Fruit fly (Drosophila melanogaster) whole organism, embryonic: ENCODE results near the gene CG43402.

ENCODE experiments used
- Atf6 ChIP-seq: fragments of 200-800 bp; sonication (Bioruptor generic); IDR thresholded peaks from 2 replicates; pipeline ENCODE4 v1.3.6; 2022; ENCODE audit warnings: missing biosample characterization, missing genetic modification characterization
- Blimp-1 ChIP-seq: fragments of 200-800 bp; sonication (Bioruptor generic); optimal IDR thresholded peaks from 3 replicates; lab custom pipeline; 2018; ENCODE audit warnings: missing biosample characterization, missing genetic modification characterization, mild to moderate bottlenecking, moderate library complexity, missing genetic modification reagents
- CG10565 ChIP-seq: fragments of 200-800 bp; sonication (Bioruptor generic); optimal IDR thresholded peaks from 3 replicates; lab custom pipeline; 2016; ENCODE audit warnings: missing biosample characterization, mild to moderate bottlenecking, missing genetic modification characterization
- CG10979 ChIP-seq: fragments of 200-800 bp; sonication (Bioruptor generic); optimal IDR thresholded peaks from 2 replicates; lab custom pipeline; 2018; ENCODE audit warnings: missing biosample characterization, mild to moderate bottlenecking, missing genetic modification characterization, moderate library complexity
- CG11093 ChIP-seq: fragments of 200-800 bp; sonication (Bioruptor generic); IDR thresholded peaks from 3 replicates; pipeline ENCODE4 v1.3.6; 2022; ENCODE audit warnings: missing biosample characterization, missing genetic modification characterization
- CG12391 ChIP-seq: fragments of 200-800 bp; sonication (Bioruptor generic); optimal IDR thresholded peaks from 3 replicates; lab custom pipeline; 2018; ENCODE audit warnings: missing biosample characterization, mild to moderate bottlenecking, missing genetic modification characterization, moderate library complexity
- CG13296 ChIP-seq: fragments of 200-800 bp; sonication (Bioruptor generic); optimal IDR thresholded peaks from 3 replicates; lab custom pipeline; 2018; ENCODE audit warnings: missing biosample characterization, mild to moderate bottlenecking, missing genetic modification characterization
- CG14667 ChIP-seq: fragments of 200-800 bp; sonication (Bioruptor generic); IDR thresholded peaks from 2 replicates; pipeline ENCODE4 v1.3.6; 2022; ENCODE audit warnings: missing biosample characterization, missing genetic modification characterization
- CG1603 ChIP-seq: fragments of 200-800 bp; sonication (Bioruptor generic); optimal IDR thresholded peaks from 2 replicates; lab custom pipeline; 2019; ENCODE audit warnings: missing biosample characterization, mild to moderate bottlenecking, missing genetic modification characterization, moderate library complexity
- CG2712 ChIP-seq: fragments of 200-800 bp; optimal IDR thresholded peaks from 3 replicates; lab custom pipeline; 2019; ENCODE audit warnings: missing biosample characterization, mild to moderate bottlenecking, missing genetic modification characterization, moderate library complexity
- CG30403 ChIP-seq: fragments of 200-800 bp; sonication (Bioruptor generic); optimal IDR thresholded peaks from 3 replicates; lab custom pipeline; 2016; ENCODE audit warnings: missing biosample characterization, missing genetic modification characterization
- CG31441 ChIP-seq: fragments of 200-800 bp; sonication (Bioruptor generic); IDR thresholded peaks from 2 replicates; pipeline ENCODE4 v1.3.6; 2022; ENCODE audit warnings: missing biosample characterization, missing genetic modification characterization
- CG33213 ChIP-seq: fragments of 200-800 bp; sonication (Bioruptor generic); optimal IDR thresholded peaks from 3 replicates; lab custom pipeline; 2016; ENCODE audit warnings: missing biosample characterization, missing genetic modification characterization
- CG42726 ChIP-seq: fragments of 200-800 bp; sonication (Bioruptor generic); IDR thresholded peaks from 2 replicates; pipeline ENCODE4 v1.3.6; 2022; ENCODE audit warnings: missing biosample characterization, missing genetic modification characterization; ENCODE audit not compliant: partially characterized antibody
- CG4360 ChIP-seq: fragments of 200-800 bp; sonication (Bioruptor generic); IDR thresholded peaks from 2 replicates; pipeline ENCODE4 v1.3.6; 2022; ENCODE audit warnings: missing biosample characterization, missing genetic modification characterization
- CG7839 ChIP-seq: fragments of 200-800 bp; sonication (Bioruptor generic); optimal IDR thresholded peaks from 3 replicates; lab custom pipeline; 2018; ENCODE audit warnings: missing biosample characterization, mild to moderate bottlenecking, missing genetic modification characterization, moderate library complexity
- CG8388 ChIP-seq: fragments of 200-800 bp; sonication (Bioruptor generic); optimal IDR thresholded peaks from 2 replicates; lab custom pipeline; 2019; ENCODE audit warnings: missing biosample characterization, mild to moderate bottlenecking, missing genetic modification characterization, moderate library complexity
- CoRest ChIP-seq: fragments of 200-800 bp; sonication (Bioruptor generic); optimal IDR thresholded peaks from 3 replicates; lab custom pipeline; 2018; ENCODE audit warnings: missing biosample characterization, mild to moderate bottlenecking, missing genetic modification characterization, moderate library complexity
- Dll ChIP-seq: fragments of 200-800 bp; sonication (Bioruptor generic); IDR thresholded peaks from 4 replicates; pipeline ENCODE4 v1.3.6; 2022; ENCODE audit warnings: missing biosample characterization, missing genetic modification characterization; ENCODE audit not compliant: partially characterized antibody
- Drgx ChIP-seq: fragments of 200-800 bp; sonication (Bioruptor generic); IDR thresholded peaks from 2 replicates; pipeline ENCODE4 v1.3.6; 2022; ENCODE audit warnings: missing biosample characterization, missing genetic modification characterization
- E2f1 ChIP-seq: fragments of 200-800 bp; sonication (Bioruptor generic); IDR thresholded peaks from 2 replicates; pipeline ENCODE4 v1.3.6; 2022; ENCODE audit warnings: missing biosample characterization, missing genetic modification characterization
- Ets65A ChIP-seq: fragments of 200-800 bp; sonication (Bioruptor generic); peaks from one replicate; lab custom pipeline; 2016; ENCODE audit warnings: missing biosample characterization, missing genetic modification characterization
- HLH54F ChIP-seq: fragments of 200-800 bp; sonication (Bioruptor generic); optimal IDR thresholded peaks from 3 replicates; lab custom pipeline; 2016; ENCODE audit warnings: missing biosample characterization, missing genetic modification characterization
- Hr51 ChIP-seq, 2 experiments: fragments of 200-800 bp; sonication (Bioruptor generic); optimal IDR thresholded peaks; 2 replicates in 1 of 2; 3 replicates in 1 of 2; lab custom pipeline; 2016 to 2018; ENCODE audit warnings: missing biosample characterization in 2 of 2, missing genetic modification characterization in 2 of 2, mild to moderate bottlenecking in 1 of 2, moderate library complexity in 1 of 2
- Med ChIP-seq: fragments of 200-800 bp; sonication (Bioruptor generic); peaks from one replicate; lab custom pipeline; 2016; ENCODE audit warnings: missing biosample characterization, missing genetic modification characterization, mild to moderate bottlenecking, inconsistent platforms, moderate library complexity
- Mrtf ChIP-seq: fragments of 200-800 bp; sonication (Bioruptor generic); IDR thresholded peaks from 3 replicates; pipeline ENCODE4 v1.3.6; 2022; ENCODE audit warnings: missing biosample characterization, missing genetic modification characterization
- Sox102F ChIP-seq: fragments of 200-800 bp; sonication (Bioruptor generic); optimal IDR thresholded peaks from 2 replicates; lab custom pipeline; 2018; ENCODE audit warnings: missing biosample characterization, mild to moderate bottlenecking, missing genetic modification characterization, moderate library complexity
- Xrp1 ChIP-seq: fragments of 200-800 bp; sonication (Bioruptor generic); IDR thresholded peaks from 2 replicates; pipeline ENCODE4 v1.3.6; 2022; ENCODE audit warnings: missing biosample characterization, missing genetic modification characterization
- abd-A ChIP-seq: fragments of 200-800 bp; sonication (Bioruptor generic); optimal IDR thresholded peaks from 3 replicates; lab custom pipeline; 2019; ENCODE audit warnings: missing biosample characterization, mild to moderate bottlenecking, missing genetic modification characterization, moderate library complexity
- ap ChIP-seq: fragments of 200-800 bp; sonication (Bioruptor generic); IDR thresholded peaks from 2 replicates; pipeline ENCODE4 v1.3.6; 2022; ENCODE audit warnings: missing biosample characterization, missing genetic modification characterization
- ase ChIP-seq: fragments of 200-800 bp; sonication (Bioruptor generic); IDR thresholded peaks from 3 replicates; pipeline ENCODE4 v1.3.6; 2022; ENCODE audit warnings: missing biosample characterization, missing genetic modification characterization
- bsh ChIP-seq, 2 experiments: fragments of 200-800 bp; sonication (Bioruptor generic); optimal IDR thresholded peaks; 2 replicates each; lab custom pipeline; 2017 to 2018; ENCODE audit warnings: mild to moderate bottlenecking in 2 of 2, missing biosample characterization in 2 of 2, missing genetic modification characterization in 2 of 2, moderate library complexity in 1 of 2
- cad ChIP-seq: fragments of >200 bp; optimal IDR thresholded peaks from 2 replicates; lab custom pipeline; 2017; ENCODE audit warnings: missing biosample characterization, missing genetic modification characterization
- dmrt11E ChIP-seq: fragments of 200-800 bp; sonication (Bioruptor generic); optimal IDR thresholded peaks from 3 replicates; lab custom pipeline; 2018; ENCODE audit warnings: missing biosample characterization, mild to moderate bottlenecking, missing genetic modification characterization, moderate library complexity
- dmrt99B ChIP-seq: fragments of 200-800 bp; sonication (Bioruptor generic); optimal IDR thresholded peaks from 2 replicates; lab custom pipeline; 2018; ENCODE audit warnings: missing biosample characterization, mild to moderate bottlenecking, missing genetic modification characterization, moderate library complexity
- dpn ChIP-seq, 2 experiments: fragments of 200-800 bp; sonication (Bioruptor generic); optimal IDR thresholded peaks; 3 replicates each; lab custom pipeline; 2016; ENCODE audit warnings: missing biosample characterization in 2 of 2, missing genetic modification characterization in 2 of 2
- dysf ChIP-seq: fragments of 200-800 bp; sonication (Bioruptor generic); IDR thresholded peaks from 3 replicates; pipeline ENCODE4 v1.3.6; 2022; ENCODE audit warnings: missing biosample characterization, missing genetic modification characterization
- esg ChIP-seq: fragments of 200-800 bp; sonication (Bioruptor generic); conservative IDR thresholded peaks from 2 replicates; pipeline ENCODE4 v1.3.6; 2022; ENCODE audit warnings: missing biosample characterization, missing genetic modification characterization
- grn ChIP-seq: fragments of 200-800 bp; sonication (Bioruptor generic); optimal IDR thresholded peaks from 3 replicates; lab custom pipeline; 2017; ENCODE audit warnings: missing biosample characterization, missing genetic modification characterization
- gsb-n ChIP-seq: fragments of 200-800 bp; sonication (Bioruptor generic); optimal IDR thresholded peaks from 3 replicates; lab custom pipeline; 2018; ENCODE audit warnings: missing biosample characterization, mild to moderate bottlenecking, missing genetic modification characterization
- lilli ChIP-seq: fragments of 200-800 bp; sonication (Bioruptor generic); optimal IDR thresholded peaks from 3 replicates; lab custom pipeline; 2016; ENCODE audit warnings: missing biosample characterization, missing genetic modification characterization
- nmo ChIP-seq: fragments of 200-800 bp; sonication (Bioruptor generic); optimal IDR thresholded peaks from 2 replicates; lab custom pipeline; 2018; ENCODE audit warnings: missing biosample characterization, mild to moderate bottlenecking, missing genetic modification characterization, moderate library complexity
- prd ChIP-seq, 3 experiments: fragments of >200 bp in 2 of 3; fragments of 200-800 bp in 1 of 3; sonication (Bioruptor generic) in 1 of 3; optimal IDR thresholded peaks in 2 of 3; IDR thresholded peaks in 1 of 3; 2 replicates in 2 of 3; 3 replicates in 1 of 3; pipeline versions ENCODE4 v1.3.6 to Lab custom; 2017 to 2022; ENCODE audit warnings: missing biosample characterization in 1 of 3, missing genetic modification characterization in 1 of 3
- sens ChIP-seq: fragments of 200-800 bp; sonication (Bioruptor generic); peaks from one replicate; lab custom pipeline; 2016; ENCODE audit warnings: missing biosample characterization, missing genetic modification characterization
- sna ChIP-seq: fragments of 200-800 bp; sonication (Bioruptor generic); IDR thresholded peaks from 2 replicates; pipeline ENCODE4 v1.3.6; 2022; ENCODE audit warnings: missing biosample characterization, missing genetic modification characterization; ENCODE audit not compliant: partially characterized antibody
- tin ChIP-seq: fragments of 200-800 bp; sonication (Bioruptor generic); optimal IDR thresholded peaks from 3 replicates; lab custom pipeline; 2016; ENCODE audit warnings: missing biosample characterization, missing genetic modification characterization
- vvl ChIP-seq: fragments of 200-800 bp; sonication (Bioruptor generic); IDR thresholded peaks from 2 replicates; pipeline ENCODE4 v1.3.6; 2022; ENCODE audit warnings: missing biosample characterization, missing genetic modification characterization

CG43402 gene

DNA sequence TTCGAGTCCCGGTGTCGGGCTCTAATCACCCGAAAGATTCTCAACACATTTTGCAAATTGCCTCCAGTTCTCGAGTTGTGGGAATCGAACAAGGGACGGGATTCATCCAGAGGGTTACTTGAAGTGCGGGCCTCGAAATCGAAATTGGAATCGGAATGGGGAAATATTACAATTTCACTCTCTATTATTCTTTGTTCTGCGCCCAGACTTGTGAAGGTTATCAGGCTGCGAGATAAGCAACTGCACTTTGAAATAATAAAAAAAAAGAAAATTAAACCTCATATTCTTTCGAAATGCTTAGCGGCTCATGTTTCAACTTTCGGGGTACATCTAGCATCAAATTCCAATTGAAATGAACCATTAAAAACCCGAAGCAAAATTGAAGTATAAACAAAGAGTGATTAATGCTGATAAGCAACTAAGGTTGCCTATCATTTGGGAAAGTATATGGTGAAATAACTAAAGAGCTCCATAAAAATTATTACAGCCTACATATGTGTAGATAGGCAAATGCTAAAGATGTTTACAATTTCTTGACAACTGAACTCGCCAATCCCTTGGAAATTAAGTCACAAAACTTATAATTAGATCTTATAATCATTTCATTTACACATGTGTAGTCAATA lies at the start of gene CG43402:
Gene CG43402 (plus strand): TSS at position 576 of the 626 bp plus-strand sequence.
- no peak for TF ChIP-seq cad (GFP tag; lab: Kevin White, UChicago)
- no peak for TF ChIP-seq sna
- no peak for TF ChIP-seq Dll (GFP tag; lab: Robert Waterston, UW)
- TF ChIP-seq grn (GFP tag; lab: Kevin White, UChicago): peak; percentile 28
- no peak for TF ChIP-seq CG11093 (GFP tag; lab: Robert Waterston, UW)

DNA sequence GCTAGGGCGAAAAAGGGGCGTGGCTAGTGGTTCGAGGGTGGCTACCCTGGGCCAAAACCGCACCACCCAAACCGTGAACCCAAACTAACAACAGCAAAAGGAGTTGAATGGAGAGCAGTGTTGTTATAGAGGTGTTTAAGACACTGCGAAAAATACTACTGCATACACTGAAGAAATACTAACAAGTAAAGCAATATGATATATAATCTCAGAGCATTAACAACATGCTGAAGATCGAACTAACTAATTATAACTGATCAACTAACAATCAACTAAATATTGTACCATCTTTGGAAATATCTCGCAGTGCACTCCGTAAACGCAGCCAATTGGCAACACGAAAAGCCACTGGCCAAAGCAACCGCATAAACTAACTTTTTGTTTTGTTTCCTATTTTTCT lies 48.8 kb upstream of the CG43402 start:
- TF ChIP-seq CG14667: no peak
- peak; percentile 20 for TF ChIP-seq Blimp-1 (GFP tag; lab: Kevin White, UChicago)
- TF ChIP-seq HLH54F (GFP tag; lab: Kevin White, UChicago): no peak
- no peak for TF ChIP-seq prd (optimal IDR thresholded peaks at IDR 0.05; lab: Kevin White, UChicago)
- peak; percentile 6; the same call in 1 of the 3 replicates for TF ChIP-seq prd (GFP tag; IDR thresholded peaks at IDR 0.05; lab: Robert Waterston, UW)
- TF ChIP-seq dpn (GFP tag; optimal IDR thresholded peaks at IDR 0.05; lab: Kevin White, UChicago): peak in 1 of 2 experiments; percentile 10
- TF ChIP-seq dmrt11E (tag; lab: Kevin White, UChicago): peak; percentile 10
- no peak for TF ChIP-seq Atf6 (GFP tag; lab: Robert Waterston, UW)
- peak; percentile 28 for TF ChIP-seq Sox102F (GFP tag; lab: Kevin White, UChicago)
- TF ChIP-seq CG31441 (GFP tag; lab: Robert Waterston, UW): peak; percentile 31; the same call in 1 of the 2 replicates
- no peak for TF ChIP-seq Mrtf (GFP tag; lab: Robert Waterston, UW)
- peak; percentile 14 for TF ChIP-seq CG8388 (GFP tag; lab: Kevin White, UChicago)
- peak; percentile 26; the same call in 1 of the 2 replicates for TF ChIP-seq E2f1 (GFP tag; lab: Robert Waterston, UW)
- 0 out of 2 replicates have a peak, but pooled peaks have one; percentile 27 for TF ChIP-seq Xrp1 (GFP tag; lab: Robert Waterston, UW)
- peak; percentile 10 for TF ChIP-seq sens (GFP tag; lab: Kevin White, UChicago)
- peak; percentile 1 for TF ChIP-seq CG12391 (tag; lab: Kevin White, UChicago)
- TF ChIP-seq lilli (GFP tag; lab: Kevin White, UChicago): no peak
- TF ChIP-seq CG30403: peak; percentile 30
- 0 out of 2 replicates have a peak, but pooled peaks have one; percentile 26 for TF ChIP-seq Drgx (GFP tag; lab: Robert Waterston, UW)
- peak; percentile 24 for TF ChIP-seq CG2712 (tag; lab: Kevin White, UChicago)
- no peak for TF ChIP-seq CG10565
- peak; percentile 40 for TF ChIP-seq dmrt99B
- TF ChIP-seq ase: no peak
- no peak for TF ChIP-seq CG33213 (GFP tag; lab: Kevin White, UChicago)
- no peak for TF ChIP-seq gsb-n (tag; lab: Kevin White, UChicago)
- peak; percentile 57 for TF ChIP-seq Med (GFP tag; lab: Kevin White, UChicago)
- TF ChIP-seq nmo (GFP tag; lab: Kevin White, UChicago): peak; percentile 17
- TF ChIP-seq dysf: 0 out of 3 replicates have a peak, but pooled peaks have one; percentile 24
- 0 out of 2 replicates have a peak, but pooled peaks have one; percentile 6 for TF ChIP-seq esg (GFP tag; lab: Robert Waterston, UW)
- TF ChIP-seq tin: peak; percentile 18
- TF ChIP-seq CG13296 (GFP tag; lab: Kevin White, UChicago): no peak
- TF ChIP-seq ap (GFP tag; lab: Robert Waterston, UW): no peak
- TF ChIP-seq CG4360 (GFP tag; lab: Robert Waterston, UW): no peak
- TF ChIP-seq abd-A (tag; lab: Kevin White, UChicago): no peak
- TF ChIP-seq CG1603 (tag; lab: Kevin White, UChicago): peak; percentile 36
- peak; percentile 88 for TF ChIP-seq Ets65A (GFP tag; lab: Kevin White, UChicago)
- peak; percentile 28 for TF ChIP-seq CG10979 (tag; lab: Kevin White, UChicago)
- 0 out of 2 replicates have a peak, but pooled peaks have one; percentile 38 for TF ChIP-seq vvl (GFP tag; lab: Robert Waterston, UW)
- TF ChIP-seq CoRest (tag; lab: Kevin White, UChicago): peak; percentile 17
- no peak for TF ChIP-seq CG42726 (GFP tag; lab: Robert Waterston, UW)
- peak; percentile 2 for TF ChIP-seq CG7839 (tag; lab: Kevin White, UChicago)
- peak in 1 of 2 experiments; percentile 41 for TF ChIP-seq bsh (GFP tag; optimal IDR thresholded peaks at IDR 0.05; lab: Kevin White, UChicago)
- TF ChIP-seq Hr51 (GFP tag; optimal IDR thresholded peaks at IDR 0.05; lab: Kevin White, UChicago): peak in 1 of 2 experiments; percentile 12
